Worm (Caenorhabditis elegans) whole organism, young adult: ENCODE measurements around the gene adm-2.
A peak's percentile ranks its signal among the peaks of the same experiment; 100 is the strongest.

Experiments
- B0035.1 ChIP-seq: sonication (generic microtip); optimal IDR thresholded peaks from 2 replicates; lab custom pipeline; 2016; ENCODE audit warnings: missing genetic modification characterization, mild to moderate bottlenecking, missing compliant biosample characterization, missing genotype, missing genetic modification reagents
- B0336.3 ChIP-seq: fragments of 200-800 bp; sonication (Bioruptor generic); IDR thresholded peaks from 2 replicates; pipeline ENCODE4 v1.3.6; 2022; ENCODE audit warnings: missing genetic modification characterization, missing compliant biosample characterization
- C17E4.6 ChIP-seq: fragments of 200-800 bp; sonication (Bioruptor generic); IDR thresholded peaks from 2 replicates; pipeline ENCODE4 v1.3.6; 2022; ENCODE audit warnings: missing genetic modification reagents, missing genetic modification characterization, missing compliant biosample characterization
- F22D6.2 ChIP-seq: sonication (generic microtip); optimal IDR thresholded peaks from 2 replicates; lab custom pipeline; 2016; ENCODE audit warnings: mild to moderate bottlenecking, missing genetic modification characterization, missing compliant biosample characterization
- F23B12.7 ChIP-seq: sonication (generic microtip); optimal IDR thresholded peaks from 2 replicates; lab custom pipeline; 2017; ENCODE audit warnings: missing genetic modification characterization, mild to moderate bottlenecking, missing compliant biosample characterization, antibody characterized with exemption, moderate library complexity; ENCODE audit not compliant: insufficient read depth
- F55B11.4 ChIP-seq: sonication (generic microtip); optimal IDR thresholded peaks from 2 replicates; lab custom pipeline; 2016; ENCODE audit warnings: missing compliant biosample characterization, missing genetic modification characterization, borderline replicate concordance; ENCODE audit not compliant: insufficient read depth
- F57A8.1 ChIP-seq: fragments of 200-800 bp; sonication (Bioruptor generic); optimal IDR thresholded peaks from 2 replicates; lab custom pipeline; 2018; ENCODE audit warnings: mild to moderate bottlenecking, missing genetic modification characterization, moderate library complexity, missing compliant biosample characterization
- T07F8.4 ChIP-seq: sonication (generic microtip); optimal IDR thresholded peaks from 2 replicates; lab custom pipeline; 2016; ENCODE audit warnings: mild to moderate bottlenecking, missing genetic modification characterization, moderate library complexity, missing compliant biosample characterization
- Y53G8AR.9 ChIP-seq: fragments of 200-800 bp; sonication (Bioruptor generic); conservative IDR thresholded peaks from 2 replicates; pipeline ENCODE4 v1.3.6; 2022; ENCODE audit warnings: missing genetic modification reagents, missing genetic modification characterization, missing compliant biosample characterization
- Y56A3A.18 ChIP-seq: fragments of 200-800 bp; sonication (Bioruptor generic); IDR thresholded peaks from 2 replicates; pipeline ENCODE4 v1.3.6; 2022; ENCODE audit warnings: missing genetic modification reagents, missing genetic modification characterization, missing compliant biosample characterization
- ZK185.1 ChIP-seq: sonication (generic microtip); optimal IDR thresholded peaks from 2 replicates; lab custom pipeline; 2016; ENCODE audit warnings: mild to moderate bottlenecking, missing genetic modification characterization, missing compliant biosample characterization; ENCODE audit not compliant: poor library complexity, severe bottlenecking
- atf-7 ChIP-seq: sonication (generic microtip); optimal IDR thresholded peaks from 2 replicates; lab custom pipeline; 2017; ENCODE audit warnings: mild to moderate bottlenecking, missing genetic modification characterization, missing compliant biosample characterization
- athp-1 ChIP-seq: sonication (generic microtip); optimal IDR thresholded peaks from 2 replicates; lab custom pipeline; 2017; ENCODE audit warnings: mild to moderate bottlenecking, missing genetic modification characterization, missing compliant biosample characterization
- ccch-3 ChIP-seq: fragments of 200-800 bp; sonication (Bioruptor generic); optimal IDR thresholded peaks from 2 replicates; lab custom pipeline; 2018; ENCODE audit warnings: mild to moderate bottlenecking, missing genetic modification characterization, missing compliant biosample characterization
- cebp-1 ChIP-seq, 2 experiments: fragments of 200-800 bp in 1 of 2; sonication (Bioruptor generic) in 1 of 2; sonication (generic microtip) in 1 of 2; IDR thresholded peaks in 1 of 2; optimal IDR thresholded peaks in 1 of 2; 2 replicates each; pipeline versions ENCODE4 v1.3.6 to Lab custom; 2017 to 2022; ENCODE audit warnings: missing compliant biosample characterization in 2 of 2, missing genetic modification characterization in 2 of 2, mild to moderate bottlenecking in 1 of 2, missing genetic modification reagents in 1 of 2, moderate library complexity in 1 of 2
- ceh-91 ChIP-seq: fragments of 200-800 bp; sonication (Bioruptor generic); IDR thresholded peaks from 2 replicates; pipeline ENCODE4 v1.3.6; 2022; ENCODE audit warnings: missing genetic modification reagents, missing genetic modification characterization, missing compliant biosample characterization
- dpl-1 ChIP-seq: fragments of 150-350 bp; optimal IDR thresholded peaks from 2 replicates; lab custom pipeline; 2014; ENCODE audit warnings: missing biosample characterization, missing genetic modification reagents, missing genetic modification characterization
- efl-1 ChIP-seq: fragments of 150-350 bp; optimal IDR thresholded peaks from 2 replicates; lab custom pipeline; 2014; ENCODE audit warnings: missing biosample characterization, missing genetic modification reagents, missing genetic modification characterization
- ets-4 ChIP-seq: fragments of 200-800 bp; sonication (Bioruptor generic); optimal IDR thresholded peaks from 2 replicates; lab custom pipeline; 2018; ENCODE audit warnings: mild to moderate bottlenecking, missing genetic modification characterization, missing compliant biosample characterization
- gei-17 ChIP-seq: fragments of 200-800 bp; sonication (Bioruptor generic); optimal IDR thresholded peaks from 2 replicates; lab custom pipeline; 2018; ENCODE audit warnings: mild to moderate bottlenecking, missing genetic modification characterization, missing compliant biosample characterization
- him-1 ChIP-seq: sonication (generic microtip); optimal IDR thresholded peaks from 2 replicates; lab custom pipeline; 2016; ENCODE audit warnings: missing genotype, missing genetic modification reagents, missing genetic modification characterization, missing compliant biosample characterization
- hlh-26 ChIP-seq: fragments of 200-800 bp; sonication (Bioruptor generic); conservative IDR thresholded peaks from 2 replicates; pipeline ENCODE4 v1.3.6; 2022; ENCODE audit warnings: missing genetic modification reagents, missing genetic modification characterization, missing compliant biosample characterization
- hmg-20 ChIP-seq: fragments of 200-800 bp; sonication (Bioruptor generic); IDR thresholded peaks from 2 replicates; pipeline ENCODE4 v1.3.6; 2022; ENCODE audit warnings: missing genetic modification reagents, missing genetic modification characterization, missing compliant biosample characterization
- lin-26 ChIP-seq: fragments of 200-800 bp; sonication (Bioruptor generic); IDR thresholded peaks from 2 replicates; pipeline ENCODE4 v1.3.6; 2022; ENCODE audit warnings: missing genetic modification reagents, missing genetic modification characterization, missing compliant biosample characterization
- lin-54 ChIP-seq: fragments of 200-800 bp; sonication (Bioruptor generic); optimal IDR thresholded peaks from 2 replicates; lab custom pipeline; 2018; ENCODE audit warnings: mild to moderate bottlenecking, missing genetic modification characterization, missing compliant biosample characterization
- lsy-27 ChIP-seq: sonication (generic microtip); optimal IDR thresholded peaks from 2 replicates; lab custom pipeline; 2017; ENCODE audit warnings: missing genetic modification characterization, mild to moderate bottlenecking, missing compliant biosample characterization, antibody characterized with exemption, missing genotype, borderline replicate concordance; ENCODE audit not compliant: insufficient read depth
- madf-8 ChIP-seq: fragments of 200-800 bp; sonication (Bioruptor generic); conservative IDR thresholded peaks from 2 replicates; pipeline ENCODE4 v1.3.6; 2022; ENCODE audit warnings: missing genetic modification reagents, missing genetic modification characterization, missing compliant biosample characterization
- nfya-1 ChIP-seq: sonication (generic microtip); optimal IDR thresholded peaks from 2 replicates; lab custom pipeline; 2017; ENCODE audit warnings: antibody characterized with exemption, missing compliant biosample characterization, missing genetic modification characterization, borderline replicate concordance; ENCODE audit not compliant: insufficient read depth
- nhr-80 ChIP-seq: sonication (generic microtip); optimal IDR thresholded peaks from 2 replicates; lab custom pipeline; 2016; ENCODE audit warnings: missing genetic modification characterization, missing compliant biosample characterization
- rpc-1 ChIP-seq, 2 experiments: fragments of 150-350 bp in 1 of 2; sonication (generic microtip) in 1 of 2; optimal IDR thresholded peaks; 2 replicates each; lab custom pipeline; 2014 to 2018; ENCODE audit warnings: missing biosample characterization in 1 of 2, missing genetic modification characterization in 1 of 2, missing genetic modification reagents in 1 of 2, missing genotype in 1 of 2
- sdz-38 ChIP-seq: sonication (generic microtip); optimal IDR thresholded peaks from 2 replicates; lab custom pipeline; 2016; ENCODE audit warnings: missing genotype, missing genetic modification characterization, missing compliant biosample characterization
- snpc-1.1 ChIP-seq: sonication (generic microtip); optimal IDR thresholded peaks from 2 replicates; lab custom pipeline; 2017; ENCODE audit warnings: missing genetic modification characterization, mild to moderate bottlenecking, missing compliant biosample characterization, antibody characterized with exemption, moderate library complexity, missing genotype, missing genetic modification reagents; ENCODE audit not compliant: insufficient read depth
- snpc-1.3 ChIP-seq: sonication (generic microtip); optimal IDR thresholded peaks from 2 replicates; lab custom pipeline; 2017; ENCODE audit warnings: missing genetic modification characterization, mild to moderate bottlenecking, missing compliant biosample characterization, antibody characterized with exemption, moderate library complexity, missing genotype, missing genetic modification reagents; ENCODE audit not compliant: insufficient read depth
- sptf-2 ChIP-seq: fragments of 200-800 bp; sonication (Bioruptor generic); optimal IDR thresholded peaks from 2 replicates; lab custom pipeline; 2018; ENCODE audit warnings: mild to moderate bottlenecking, missing genetic modification characterization, missing compliant biosample characterization
- tbx-9 ChIP-seq: sonication (generic microtip); optimal IDR thresholded peaks from 2 replicates; lab custom pipeline; 2016; ENCODE audit warnings: borderline replicate concordance, missing genetic modification characterization, inconsistent platforms, missing compliant biosample characterization
- tlf-1 ChIP-seq: fragments of 200-800 bp; sonication (Bioruptor generic); optimal IDR thresholded peaks from 2 replicates; lab custom pipeline; 2018; ENCODE audit warnings: mild to moderate bottlenecking, missing genetic modification characterization, missing compliant biosample characterization
- zfh-2 ChIP-seq: fragments of 200-800 bp; sonication (Bioruptor generic); conservative IDR thresholded peaks from 2 replicates; pipeline ENCODE4 v1.3.6; 2022; ENCODE audit warnings: missing genetic modification reagents, missing genetic modification characterization, missing compliant biosample characterization
- zim-3 ChIP-seq: sonication (generic microtip); optimal IDR thresholded peaks from 2 replicates; lab custom pipeline; 2017; ENCODE audit warnings: mild to moderate bottlenecking, missing genetic modification characterization, moderate library complexity, missing compliant biosample characterization
- ztf-22 ChIP-seq: fragments of 200-800 bp; sonication (Bioruptor generic); optimal IDR thresholded peaks from 2 replicates; lab custom pipeline; 2018; ENCODE audit warnings: mild to moderate bottlenecking, missing genetic modification characterization, moderate library complexity, missing compliant biosample characterization
- ztf-25 ChIP-seq: fragments of 200-800 bp; sonication (Bioruptor generic); IDR thresholded peaks from 2 replicates; pipeline ENCODE4 v1.3.6; 2022; ENCODE audit warnings: missing genetic modification reagents, missing genetic modification characterization, missing compliant biosample characterization
- ztf-6 ChIP-seq: fragments of 200-800 bp; sonication (Bioruptor generic); IDR thresholded peaks from 2 replicates; pipeline ENCODE4 v1.3.6; 2022; ENCODE audit warnings: missing genetic modification reagents, missing genetic modification characterization, missing compliant biosample characterization

The adm-2 gene

DNA sequence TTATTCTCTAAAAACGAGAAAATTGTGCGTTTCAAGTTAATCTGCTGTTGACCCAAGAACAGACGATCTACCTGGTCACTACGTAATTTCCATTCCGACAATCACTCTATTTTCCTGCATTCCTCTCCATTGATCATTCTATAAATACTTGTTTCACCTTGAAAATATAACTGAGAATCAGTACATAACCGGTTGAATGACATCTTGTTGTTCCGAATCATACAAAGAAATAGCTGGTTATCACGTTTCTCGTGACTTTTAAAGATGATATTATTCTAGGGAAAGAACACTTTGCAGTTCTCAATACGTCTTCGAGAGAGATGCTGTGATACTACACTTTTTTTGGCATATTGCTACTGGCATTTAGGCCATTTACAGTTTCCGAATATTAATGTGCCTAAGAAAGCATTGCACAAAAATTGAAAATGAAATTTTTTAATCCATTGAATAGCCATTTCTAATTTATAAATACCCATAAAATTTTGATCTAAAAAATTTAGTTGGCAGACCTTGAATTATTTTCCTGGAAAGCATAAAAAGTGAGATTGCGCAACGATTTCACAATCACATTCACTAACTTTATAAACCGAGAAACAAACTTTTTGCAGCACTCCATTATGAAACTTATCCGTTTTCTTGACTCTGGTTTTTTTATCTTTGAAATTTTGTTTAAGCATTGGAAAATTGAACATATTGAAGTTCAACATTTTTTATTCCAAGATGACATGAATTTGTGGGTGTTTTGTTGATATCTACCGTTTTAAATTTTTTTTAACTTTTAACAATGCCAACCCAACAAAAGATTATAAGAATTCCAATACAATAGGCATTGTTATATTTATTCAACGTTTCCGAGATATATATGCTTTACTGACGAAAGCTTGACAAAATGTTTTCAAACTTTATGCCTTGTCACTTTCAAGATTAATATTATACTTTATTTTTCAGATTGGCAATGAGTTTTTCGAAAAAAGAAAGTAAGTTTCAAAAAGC, 23.8 kb upstream of the adm-2 start, which contains the start of gene C04A11.5:
Gene C04A11.5, plus strand, starts transcription at position 943 of the 993 bp plus-strand sequence.
- TF ChIP-seq ccch-3 (GFP tag; lab: Kevin White, UChicago) (no peak), zim-3 (no peak), dpl-1 (GFP tag; lab: Kevin White, UChicago) (no peak), nfya-1 (tag; lab: Kevin White, UChicago) (no peak), cebp-1 (GFP tag; IDR thresholded peaks at IDR 0.05; lab: Robert Waterston, UW) (no peak), cebp-1 (tag; optimal IDR thresholded peaks at IDR 0.05; lab: Kevin White, UChicago) (peak; percentile 52), ceh-91 (GFP tag; lab: Robert Waterston, UW) (no peak), ztf-6 (no peak)

DNA sequence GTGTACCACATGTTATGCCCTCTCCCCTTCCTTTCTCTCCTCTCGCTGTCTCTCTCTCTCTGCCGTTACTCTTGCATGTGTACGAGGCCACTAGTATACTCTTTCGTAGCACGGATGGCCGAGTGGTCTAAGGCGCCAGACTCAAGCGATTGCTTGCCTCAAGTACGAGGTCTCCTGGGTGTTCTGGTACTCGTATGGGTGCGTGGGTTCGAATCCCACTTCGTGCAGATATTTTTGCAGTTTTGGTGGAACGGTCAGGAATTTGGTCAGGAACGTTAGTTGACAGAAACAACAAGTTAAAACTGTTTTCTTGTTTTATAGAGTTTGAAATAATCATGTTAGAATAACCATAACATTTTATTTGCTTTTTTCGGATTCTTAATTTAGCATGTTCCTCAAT, 22.3 kb upstream of the adm-2 start:
- TF ChIP-seq tlf-1 (GFP tag; lab: Kevin White, UChicago) = peak; percentile 81
- TF ChIP-seq hlh-26 (GFP tag; lab: Robert Waterston, UW) = peak; percentile 77; the same call in 1 of the 2 replicates
- TF ChIP-seq him-1 (tag; lab: Kevin White, UChicago) = peak; percentile 98
- peak; percentile 88 for TF ChIP-seq gei-17 (GFP tag; lab: Kevin White, UChicago)
- TF ChIP-seq ztf-6 = peak; percentile 95; the same call in 1 of the 2 replicates
- peak; percentile 94 for TF ChIP-seq athp-1 (tag; lab: Kevin White, UChicago)
- TF ChIP-seq ets-4 (GFP tag; lab: Kevin White, UChicago) = peak; percentile 96
- peak; percentile 75 for TF ChIP-seq F22D6.2 (tag; lab: Kevin White, UChicago)
- peak; percentile 79 for TF ChIP-seq F57A8.1
- TF ChIP-seq sptf-2 (GFP tag; lab: Kevin White, UChicago) = peak; percentile 88
- TF ChIP-seq zfh-2 (GFP tag; lab: Robert Waterston, UW) = peak; percentile 82
- TF ChIP-seq T07F8.4 (tag; lab: Kevin White, UChicago) = peak; percentile 89
- peak; percentile 88 for TF ChIP-seq snpc-1.3 (tag; lab: Kevin White, UChicago)
- TF ChIP-seq Y56A3A.18 = peak; percentile 97
- TF ChIP-seq hmg-20 (GFP tag; lab: Robert Waterston, UW) = peak; percentile 91
- TF ChIP-seq efl-1 (GFP tag; lab: Kevin White, UChicago) = no peak
- peak; percentile 74; the same call in 1 of the 2 replicates for TF ChIP-seq Y53G8AR.9 (GFP tag; lab: Robert Waterston, UW)
- TF ChIP-seq C17E4.6 (GFP tag; lab: Robert Waterston, UW) = peak; percentile 71; the same call in 1 of the 2 replicates
- TF ChIP-seq ZK185.1 (tag; lab: Kevin White, UChicago) = peak; percentile 97
- TF ChIP-seq ztf-25 = peak; percentile 92
- peak; percentile 90 for TF ChIP-seq B0035.1 (tag; lab: Kevin White, UChicago)
- peak; percentile 79 for TF ChIP-seq ztf-22
- TF ChIP-seq madf-8 (GFP tag; lab: Robert Waterston, UW) = no peak
- peak; percentile 74 for TF ChIP-seq snpc-1.1 (tag; lab: Kevin White, UChicago)
- TF ChIP-seq lin-54 = peak; percentile 77
- peak; percentile 85 for TF ChIP-seq tbx-9 (tag; lab: Kevin White, UChicago)
- peak; percentile 89 for TF ChIP-seq B0336.3
- TF ChIP-seq atf-7 = peak; percentile 88
- TF ChIP-seq lsy-27 (tag; lab: Kevin White, UChicago) = peak; percentile 73
- peak; percentile 100 for TF ChIP-seq rpc-1 (optimal IDR thresholded peaks at IDR 0.05; lab: Kevin White, UChicago)
- peak; percentile 99 for TF ChIP-seq rpc-1 (tag; optimal IDR thresholded peaks at IDR 0.05; lab: Kevin White, UChicago)
- TF ChIP-seq F23B12.7 (tag; lab: Kevin White, UChicago) = peak; percentile 73
- peak; percentile 99 for TF ChIP-seq lin-26 (GFP tag; lab: Robert Waterston, UW)
- peak; percentile 40 for TF ChIP-seq sdz-38 (tag; lab: Kevin White, UChicago)
- TF ChIP-seq F55B11.4 = no peak
- TF ChIP-seq nhr-80 (tag; lab: Kevin White, UChicago) = peak; percentile 60
